Fruit fly (Drosophila melanogaster) Kc167 (cell line): Measurements from ENCODE around the gene mRpL14.

Experiments used
- Myc ChIP-seq: fragments of >200 bp; optimal IDR thresholded peaks from 2 replicates; lab custom pipeline; 2017; ENCODE audit warnings: missing external identifiers
- Sin3A ChIP-seq: fragments of >200 bp; optimal IDR thresholded peaks from 2 replicates; lab custom pipeline; 2018; ENCODE audit warnings: missing external identifiers
- h ChIP-seq: fragments of >200 bp; optimal IDR thresholded peaks from 3 replicates; lab custom pipeline; 2018; ENCODE audit warnings: missing external identifiers
- psq ChIP-seq: fragments of >200 bp; optimal IDR thresholded peaks from 2 replicates; lab custom pipeline; 2017; ENCODE audit warnings: missing external identifiers
- ttk ChIP-seq: sonication (Bioruptor generic); optimal IDR thresholded peaks from 2 replicates; lab custom pipeline; 2017; ENCODE audit warnings: missing external identifiers

dm6 chrX:2294474-2295434 is 49.7 kb downstream of the mRpL14 start:
- TF ChIP-seq ttk = no peak
- no peak for TF ChIP-seq Sin3A (lab: Kevin White, UChicago)
- no peak for TF ChIP-seq h
- no peak for TF ChIP-seq Myc
- TF ChIP-seq psq = no peak
